Fruit fly (Drosophila melanogaster): ENCODE results near the gene repo.
A peak's percentile ranks its signal among the peaks of the same experiment; 100 is the strongest.

Gene repo

DNA sequence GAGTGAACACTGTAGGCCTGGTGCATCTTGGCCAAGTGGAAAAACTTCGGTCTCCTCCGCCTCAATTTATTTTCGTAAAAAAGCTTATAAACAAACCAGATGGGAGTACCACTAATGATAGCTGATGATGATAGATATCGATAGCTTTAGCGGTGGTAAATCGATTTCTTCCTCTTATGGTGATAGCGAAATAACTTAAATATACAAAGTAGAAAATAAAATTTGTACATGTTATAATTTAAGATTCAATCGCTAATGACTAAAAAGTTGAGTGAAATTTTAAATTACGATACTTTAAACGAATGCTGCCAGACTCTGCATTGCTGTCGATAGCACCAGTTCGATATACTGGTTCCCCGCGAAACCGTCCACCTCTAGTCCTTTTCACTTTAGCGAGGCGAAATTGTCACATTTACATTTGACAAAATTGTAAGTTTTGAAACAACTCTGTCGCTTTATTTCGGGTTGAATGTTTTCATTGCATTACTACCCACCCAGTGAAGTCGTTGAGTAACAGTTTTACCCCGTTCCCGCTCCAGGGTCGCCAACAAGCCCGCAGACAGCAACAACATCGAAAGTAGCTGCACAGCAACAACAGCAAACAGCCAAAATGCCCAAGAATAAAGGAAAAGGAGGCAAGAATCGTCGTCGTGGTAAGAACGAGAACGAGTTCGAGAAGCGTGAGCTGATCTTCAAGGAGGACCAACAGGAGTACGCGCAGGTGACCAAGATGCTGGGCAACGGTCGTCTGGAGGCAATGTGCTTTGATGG is 38.5 kb downstream of the repo start, which contains the start of the genes Vps39 and eIF1A (continued):
- TF ChIP-seq tap (tag; optimal IDR thresholded peaks at IDR 0.05) (no peak), fd3F (GFP tag; optimal IDR thresholded peaks at IDR 0.05) (peak; percentile 27), Dp (GFP tag; optimal IDR thresholded peaks at IDR 0.05) (peak; percentile 45), chinmo (GFP tag; IDR thresholded peaks at IDR 0.05; ENCODE audit: partially characterized antibody) (peak; percentile 60; the same call in 1 of the 4 replicates), salm (tag; optimal IDR thresholded peaks at IDR 0.05) (no peak), kay (GFP tag; optimal IDR thresholded peaks at IDR 0.05) (peak; percentile 1), pho (GFP tag; optimal IDR thresholded peaks at IDR 0.05) (peak; percentile 64), TFAM (GFP tag; optimal IDR thresholded peaks at IDR 0.05) (no peak), HmgZ (tag; optimal IDR thresholded peaks at IDR 0.05) (peak; percentile 59), D (optimal IDR thresholded peaks at IDR 0.05) (peak; percentile 72), D (GFP tag; optimal IDR thresholded peaks at IDR 0.05) (no peak), CG18011 (GFP tag; optimal IDR thresholded peaks at IDR 0.05) (no peak), CG13287 (GFP tag; IDR thresholded peaks at IDR 0.05; ENCODE audit: partially characterized antibody) (peak; percentile 93), Dref (GFP tag; IDR thresholded peaks at IDR 0.05) (peak; percentile 83), Dbx (GFP tag; IDR thresholded peaks at IDR 0.05) (0 out of 3 replicates have a peak, but pooled peaks have one; percentile 43), sob (GFP tag; IDR thresholded peaks at IDR 0.05) (no peak), otp (GFP tag; IDR thresholded peaks at IDR 0.05) (0 out of 3 replicates have a peak, but pooled peaks have one; percentile 9), CG2116 (GFP tag; optimal IDR thresholded peaks at IDR 0.05) (peak; percentile 80), row (GFP tag; IDR thresholded peaks at IDR 0.05) (peak; percentile 81), Ets65A (GFP tag) (peak; percentile 88), PHDP (tag; optimal IDR thresholded peaks at IDR 0.05) (peak; percentile 39), mam (GFP tag; optimal IDR thresholded peaks at IDR 0.05) (peak; percentile 47), CG9876 (GFP tag; optimal IDR thresholded peaks at IDR 0.05) (no peak), hbn (GFP tag; IDR thresholded peaks at IDR 0.05; ENCODE audit: partially characterized antibody) (peak; percentile 81), zen2 (GFP tag; IDR thresholded peaks at IDR 0.05; ENCODE audit: partially characterized antibody) (peak; percentile 71; the same call in 1 of the 3 replicates), dpn (GFP tag; optimal IDR thresholded peaks at IDR 0.05) (peak; percentile 33 to 43), NFAT (GFP tag; IDR thresholded peaks at IDR 0.05) (no peak), amos (GFP tag; IDR thresholded peaks at IDR 0.05; ENCODE audit: partially characterized antibody) (peak; percentile 82), Dip3 (GFP tag; optimal IDR thresholded peaks at IDR 0.05) (peak; percentile 21), Bgb (GFP tag; IDR thresholded peaks at IDR 0.05; ENCODE audit: partially characterized antibody) (peak; percentile 86), Drgx (GFP tag; IDR thresholded peaks at IDR 0.05) (no peak), unc-4 (GFP tag; IDR thresholded peaks at IDR 0.05; ENCODE audit: partially characterized antibody) (peak; percentile 91), CG32767 (GFP tag; IDR thresholded peaks at IDR 0.05) (0 out of 2 replicates have a peak, but pooled peaks have one; percentile 9), MBD-R2 (GFP tag; IDR thresholded peaks at IDR 0.05) (peak; percentile 69), mld (GFP tag; IDR thresholded peaks at IDR 0.05; ENCODE audit: partially characterized antibody) (peak; percentile 58; the same call in 1 of the 3 replicates), al (GFP tag; IDR thresholded peaks at IDR 0.05) (peak; percentile 31; the same call in 1 of the 2 replicates), CG3995 (GFP tag; optimal IDR thresholded peaks at IDR 0.05) (peak; percentile 53), ken (GFP tag; IDR thresholded peaks at IDR 0.05) (no peak), CG11456 (GFP tag; IDR thresholded peaks at IDR 0.05) (peak; percentile 35; the same call in 1 of the 3 replicates), CG14860 (GFP tag; IDR thresholded peaks at IDR 0.05; ENCODE audit: partially characterized antibody) (peak; percentile 87), CG13775 (GFP tag; optimal IDR thresholded peaks at IDR 0.05) (peak; percentile 17), vnd (GFP tag; IDR thresholded peaks at IDR 0.05; ENCODE audit: partially characterized antibody) (peak; percentile 89), maf-S (GFP tag; optimal IDR thresholded peaks at IDR 0.05) (peak; percentile 44), CG4617 (GFP tag; optimal IDR thresholded peaks at IDR 0.05; ENCODE audit: borderline replicate concordance) (peak; percentile 65), Meics (GFP tag; optimal IDR thresholded peaks at IDR 0.05) (peak; percentile 38), dm (GFP tag; optimal IDR thresholded peaks at IDR 0.05) (peak; percentile 76), Camta (GFP tag; optimal IDR thresholded peaks at IDR 0.05) (peak; percentile 31), CG12155 (GFP tag; optimal IDR thresholded peaks at IDR 0.05) (peak; percentile 1)
